Fruit fly (Drosophila melanogaster): ENCODE measurements around the gene Atg14.

DNA sequence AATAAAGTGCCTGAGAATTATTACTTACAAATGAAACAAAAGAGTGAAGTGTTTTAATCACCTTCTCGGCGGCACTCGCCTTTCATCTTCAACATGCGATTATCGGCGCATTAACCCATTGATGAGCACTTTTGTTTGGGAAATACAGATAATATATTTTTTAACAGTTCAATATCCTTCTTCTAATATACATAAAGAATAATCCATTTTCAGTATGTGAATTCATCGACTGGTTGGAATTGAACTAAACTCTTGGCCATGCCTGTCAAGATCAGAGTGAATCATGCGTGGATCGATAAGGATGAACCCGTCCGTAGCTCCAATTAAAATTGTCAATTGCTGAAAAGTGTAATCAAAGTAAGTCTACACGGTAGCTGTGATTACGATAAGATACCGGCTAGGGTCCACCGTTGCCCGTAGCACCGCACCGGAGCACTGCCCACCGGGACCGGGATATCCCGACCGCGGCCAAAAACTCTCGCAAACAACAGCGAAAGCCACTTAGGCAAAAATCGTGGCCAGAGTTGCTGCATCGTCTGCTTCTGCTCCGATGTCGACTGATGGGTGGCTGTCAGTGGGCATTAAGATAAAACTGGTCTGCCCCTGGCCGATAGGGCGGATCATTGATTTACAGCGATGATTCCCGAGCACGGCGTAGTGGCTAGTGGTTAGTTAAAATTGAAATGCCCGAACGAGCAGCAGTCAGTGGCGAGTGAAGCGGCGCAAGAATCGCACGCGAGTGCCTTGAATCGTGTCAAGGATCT, 48.9 kb downstream of the Atg14 start, which contains the start of gene CG11898:
- no peak for TF ChIP-seq EcR (GFP tag; optimal IDR thresholded peaks at IDR 0.05)
- TF ChIP-seq Dll (optimal IDR thresholded peaks at IDR 0.05) = no peak
- TF ChIP-seq psq (optimal IDR thresholded peaks at IDR 0.05) = no peak

Measured in whole organism.